Fruit fly (Drosophila melanogaster) whole organism, adult: Measurements from ENCODE around the gene CG18649.

Experiments used
- CG11617 ChIP-seq: fragments of 200-800 bp; sonication (Bioruptor generic); optimal IDR thresholded peaks from 2 replicates; lab custom pipeline; 2017; ENCODE audit warnings: mild to moderate bottlenecking, missing biosample characterization, missing genetic modification reagents, missing genetic modification characterization
- CG12768 ChIP-seq: fragments of 200-800 bp; sonication (Bioruptor generic); optimal IDR thresholded peaks from 2 replicates; lab custom pipeline; 2017; ENCODE audit warnings: missing biosample characterization, missing genetic modification characterization, mild to moderate bottlenecking, moderate library complexity, missing genetic modification reagents
- CG14711 ChIP-seq: fragments of 200-800 bp; sonication (Bioruptor generic); optimal IDR thresholded peaks from 2 replicates; lab custom pipeline; 2018; ENCODE audit warnings: missing biosample characterization, mild to moderate bottlenecking, missing genetic modification characterization, moderate library complexity
- CG1620 ChIP-seq: fragments of 200-800 bp; sonication (Bioruptor generic); optimal IDR thresholded peaks from 2 replicates; lab custom pipeline; 2016; ENCODE audit warnings: missing biosample characterization, missing genetic modification characterization
- Crg-1 ChIP-seq: fragments of 200-800 bp; sonication (Bioruptor generic); optimal IDR thresholded peaks from 2 replicates; lab custom pipeline; 2016; ENCODE audit warnings: missing biosample characterization, missing genetic modification characterization
- bab1 ChIP-seq: fragments of 200-800 bp; sonication (Bioruptor generic); optimal IDR thresholded peaks from 3 replicates; lab custom pipeline; 2019; ENCODE audit warnings: missing biosample characterization, mild to moderate bottlenecking, missing genetic modification characterization, moderate library complexity
- cic ChIP-seq: fragments of 200-800 bp; sonication (Bioruptor generic); optimal IDR thresholded peaks from 2 replicates; lab custom pipeline; 2017; ENCODE audit warnings: missing biosample characterization, mild to moderate bottlenecking, missing genetic modification characterization, moderate library complexity
- kay ChIP-seq: fragments of 200-800 bp; sonication (Bioruptor generic); peaks from one replicate; lab custom pipeline; 2016; ENCODE audit warnings: missing biosample characterization, missing genetic modification characterization, borderline replicate concordance
- pad ChIP-seq: fragments of 200-800 bp; sonication (Bioruptor generic); optimal IDR thresholded peaks from 3 replicates; lab custom pipeline; 2017; ENCODE audit warnings: missing biosample characterization, missing genetic modification characterization, mild to moderate bottlenecking, moderate library complexity, missing genetic modification reagents

- no peak for TF ChIP-seq pad (GFP tag; lab: Kevin White, UChicago)
- TF ChIP-seq kay (GFP tag; lab: Kevin White, UChicago): no peak
- no peak for TF ChIP-seq cic (GFP tag; lab: Kevin White, UChicago)
- no peak for TF ChIP-seq CG11617 (GFP tag; lab: Kevin White, UChicago)
- TF ChIP-seq CG1620 (GFP tag; lab: Kevin White, UChicago): no peak
- no peak for TF ChIP-seq CG14711 (tag; lab: Kevin White, UChicago)
- TF ChIP-seq bab1 (GFP tag; lab: Kevin White, UChicago): no peak
- TF ChIP-seq Crg-1: no peak
- no peak for TF ChIP-seq CG12768 (GFP tag; lab: Kevin White, UChicago)
These were observed 19.7 kb downstream of the CG18649 start for dm6 chr3L:15034061-15034713.
